Fruit fly (Drosophila melanogaster): ENCODE data around the gene Cpr72Ea.

The Cpr72Ea gene

DNA sequence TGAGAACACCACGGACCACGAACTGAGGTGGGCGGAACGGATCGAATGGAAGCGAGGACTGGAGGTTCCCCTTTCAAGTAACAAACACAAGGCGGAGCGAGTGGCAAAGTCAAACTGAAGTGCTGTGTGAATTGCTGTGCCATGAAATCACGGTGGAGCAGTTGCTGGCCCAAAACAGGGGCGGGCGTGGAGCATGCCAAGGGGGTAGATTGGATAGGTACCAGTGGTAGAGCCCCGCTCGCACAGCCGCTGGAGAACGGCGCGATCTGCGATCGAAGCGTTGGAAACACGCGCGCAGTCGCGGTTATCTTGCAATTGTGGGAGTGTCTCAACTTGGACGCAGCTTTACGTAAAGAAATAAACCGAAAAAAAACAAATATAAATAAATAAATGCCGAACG lies 34.6 kb upstream of the Cpr72Ea start, which contains the start of gene CG13038 (continued):
- TF ChIP-seq CG17829 (tag; optimal IDR thresholded peaks at IDR 0.05), result no peak
- no peak for TF ChIP-seq CG13296 (GFP tag; optimal IDR thresholded peaks at IDR 0.05)
- TF ChIP-seq Atf6 (GFP tag; IDR thresholded peaks at IDR 0.05), result no peak
- no peak for TF ChIP-seq CG14965 (GFP tag; optimal IDR thresholded peaks at IDR 0.05; ENCODE audit: borderline replicate concordance)
- TF ChIP-seq Rfx (GFP tag; IDR thresholded peaks at IDR 0.05), result peak; percentile 48; the same call in 1 of the 2 replicates
- no peak for TF ChIP-seq Dek (tag; optimal IDR thresholded peaks at IDR 0.05)
- TF ChIP-seq ase (GFP tag; IDR thresholded peaks at IDR 0.05), result 0 out of 3 replicates have a peak, but pooled peaks have one; percentile 18
- TF ChIP-seq sqz (GFP tag; optimal IDR thresholded peaks at IDR 0.05), result peak; percentile 6
- TF ChIP-seq Drgx (GFP tag; IDR thresholded peaks at IDR 0.05), result no peak; the same call in none of the 2 replicates
- no peak for TF ChIP-seq CG18599 (GFP tag; optimal IDR thresholded peaks at IDR 0.05)
- no peak for TF ChIP-seq mld (GFP tag; IDR thresholded peaks at IDR 0.05; ENCODE audit: partially characterized antibody)
- 0 out of 3 replicates have a peak, but pooled peaks have one; percentile 19 for TF ChIP-seq ci (GFP tag; IDR thresholded peaks at IDR 0.05)
- TF ChIP-seq CG8359 (GFP tag; optimal IDR thresholded peaks at IDR 0.05; ENCODE audit: borderline replicate concordance), result no peak
- TF ChIP-seq zfh2 (GFP tag; optimal IDR thresholded peaks at IDR 0.05), result no peak
- 0 out of 2 replicates have a peak, but pooled peaks have one; percentile 10 for TF ChIP-seq bowl (GFP tag; IDR thresholded peaks at IDR 0.05)
- no peak for TF ChIP-seq CG32772 (GFP tag; IDR thresholded peaks at IDR 0.05)
- no peak for TF ChIP-seq CG13424 (tag; optimal IDR thresholded peaks at IDR 0.05)
- TF ChIP-seq CG8765 (GFP tag; IDR thresholded peaks at IDR 0.05), result no peak
- no peak for TF ChIP-seq CG5180 (GFP tag; optimal IDR thresholded peaks at IDR 0.05)
- TF ChIP-seq klu (GFP tag; IDR thresholded peaks at IDR 0.05), result no peak
- TF ChIP-seq CG10959 (GFP tag; IDR thresholded peaks at IDR 0.05), result no peak
- TF ChIP-seq ewg (GFP tag; optimal IDR thresholded peaks at IDR 0.05), result no peak
- TF ChIP-seq B-H1 (GFP tag; IDR thresholded peaks at IDR 0.05), result no peak
- 0 out of 3 replicates have a peak, but pooled peaks have one; percentile 24 for TF ChIP-seq CG11456 (GFP tag; IDR thresholded peaks at IDR 0.05)
- no peak for TF ChIP-seq eve (GFP tag; optimal IDR thresholded peaks at IDR 0.05)
- no peak for TF ChIP-seq CG3726 (GFP tag; IDR thresholded peaks at IDR 0.05)
- no peak for TF ChIP-seq CG10274 (GFP tag; optimal IDR thresholded peaks at IDR 0.05)
- no peak for TF ChIP-seq CG10147 (GFP tag; optimal IDR thresholded peaks at IDR 0.05)
- no peak for TF ChIP-seq Lim3 (GFP tag; IDR thresholded peaks at IDR 0.05)
- no peak for TF ChIP-seq vnd (GFP tag; IDR thresholded peaks at IDR 0.05; ENCODE audit: partially characterized antibody)
- no peak for TF ChIP-seq CG1792 (GFP tag; optimal IDR thresholded peaks at IDR 0.05)
- no peak for TF ChIP-seq CG1024 (GFP tag; IDR thresholded peaks at IDR 0.05)
- TF ChIP-seq D19B (GFP tag; optimal IDR thresholded peaks at IDR 0.05), result no peak
- TF ChIP-seq CG7556 (GFP tag; optimal IDR thresholded peaks at IDR 0.05), result no peak
- TF ChIP-seq CG6765 (GFP tag; optimal IDR thresholded peaks at IDR 0.05), result no peak
- TF ChIP-seq schlank (tag; optimal IDR thresholded peaks at IDR 0.05), result no peak
- peak; percentile 57 for TF ChIP-seq CG14441 (GFP tag; IDR thresholded peaks at IDR 0.05)
- no peak for TF ChIP-seq CG8290 (GFP tag; optimal IDR thresholded peaks at IDR 0.05)
- TF ChIP-seq CG8290 (tag; optimal IDR thresholded peaks at IDR 0.05), result peak in 1 of 2 experiments; percentile 40
- TF ChIP-seq CG2712 (tag; optimal IDR thresholded peaks at IDR 0.05), result no peak
- TF ChIP-seq lmd (GFP tag; IDR thresholded peaks at IDR 0.05), result peak; percentile 13; the same call in 1 of the 2 replicates
- TF ChIP-seq BEAF-32 (GFP tag; optimal IDR thresholded peaks at IDR 0.05), result no peak
- TF ChIP-seq Awh (GFP tag; IDR thresholded peaks at IDR 0.05), result no peak
- no peak for TF ChIP-seq CG10366 (GFP tag; IDR thresholded peaks at IDR 0.05)
- 0 out of 2 replicates have a peak, but pooled peaks have one; percentile 13 for TF ChIP-seq Dref (GFP tag; IDR thresholded peaks at IDR 0.05)
- peak; percentile 34 for TF ChIP-seq Med (GFP tag)
- TF ChIP-seq CG8924 (tag; optimal IDR thresholded peaks at IDR 0.05), result no peak
- TF ChIP-seq Dbx (GFP tag; IDR thresholded peaks at IDR 0.05), result no peak
- no peak for TF ChIP-seq nom (GFP tag; optimal IDR thresholded peaks at IDR 0.05)
- 0 out of 3 replicates have a peak, but pooled peaks have one; percentile 23 for TF ChIP-seq CG6175 (GFP tag; IDR thresholded peaks at IDR 0.05)
- no peak for TF ChIP-seq Meics (GFP tag; optimal IDR thresholded peaks at IDR 0.05)
